Fruit fly (Drosophila melanogaster): ENCODE results near the gene ko.

DNA sequence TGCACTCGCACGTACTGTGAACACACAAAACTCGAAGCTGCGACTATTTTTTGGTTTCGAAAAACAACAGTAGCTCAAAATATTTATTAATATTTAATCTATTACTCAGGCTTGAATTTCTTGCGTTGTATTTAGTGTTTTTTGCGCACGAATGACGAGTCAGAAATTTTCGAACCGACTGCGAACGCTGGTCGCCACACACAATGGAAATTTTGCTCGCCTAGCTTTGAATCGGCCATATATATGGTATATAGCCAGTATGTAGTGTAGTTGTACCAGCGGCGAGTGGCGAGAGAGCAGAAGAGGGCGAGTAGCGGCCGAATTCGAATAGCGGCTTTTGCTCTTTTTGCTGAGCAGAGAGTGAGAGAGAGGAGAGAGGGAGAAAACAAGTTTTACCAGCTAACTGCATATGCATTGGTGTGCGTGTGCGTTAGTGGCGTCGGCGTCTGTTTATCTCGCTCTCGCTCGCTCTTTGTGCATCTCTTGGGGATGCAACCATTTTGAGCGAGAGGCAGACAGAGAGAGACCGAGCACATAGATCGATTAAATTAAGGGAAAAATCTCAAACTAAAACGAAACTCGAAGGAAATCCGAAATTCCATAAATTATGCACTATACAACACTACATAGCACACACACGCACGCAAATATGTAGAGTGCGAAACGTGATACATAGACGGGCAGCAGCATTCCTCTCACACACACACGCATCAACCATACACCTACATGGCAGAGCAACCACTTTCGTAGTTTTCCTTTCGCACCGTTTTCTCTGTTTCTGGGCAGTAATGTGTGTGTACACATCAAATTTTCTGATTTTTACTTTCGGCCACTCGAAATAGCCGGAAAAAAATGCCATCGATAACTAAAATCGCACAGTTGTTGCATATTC, 104.7 kb downstream of the ko start:
- TF ChIP-seq net (GFP tag; optimal IDR thresholded peaks at IDR 0.05): no peak
- TF ChIP-seq Sox15 (GFP tag; optimal IDR thresholded peaks at IDR 0.05): no peak
- TF ChIP-seq CG6792 (GFP tag; optimal IDR thresholded peaks at IDR 0.05): peak; percentile 6
- TF ChIP-seq vri (GFP tag; optimal IDR thresholded peaks at IDR 0.05): no peak
- TF ChIP-seq Eip93F (GFP tag; optimal IDR thresholded peaks at IDR 0.05): no peak
- TF ChIP-seq CG10631 (GFP tag; optimal IDR thresholded peaks at IDR 0.05): no peak
- no peak for TF ChIP-seq Hr38 (GFP tag; optimal IDR thresholded peaks at IDR 0.05)
- TF ChIP-seq CG7368 (GFP tag; optimal IDR thresholded peaks at IDR 0.05): no peak
- peak; percentile 29 for TF ChIP-seq Sox14 (GFP tag; optimal IDR thresholded peaks at IDR 0.05)
- no peak for TF ChIP-seq Gug (GFP tag; IDR thresholded peaks at IDR 0.05)
- peak; percentile 60 for TF ChIP-seq eg (GFP tag; IDR thresholded peaks at IDR 0.05)
- TF ChIP-seq Hr4 (GFP tag; optimal IDR thresholded peaks at IDR 0.05): peak; percentile 31
- TF ChIP-seq CG32006 (GFP tag; optimal IDR thresholded peaks at IDR 0.05): peak; percentile 58
- no peak for TF ChIP-seq fd59A (GFP tag; optimal IDR thresholded peaks at IDR 0.05)
